Fruit fly (Drosophila melanogaster) Kc167 (cell line): ENCODE measurements around the gene His3.3B.

Experiments
- h ChIP-seq: fragments of >200 bp; optimal IDR thresholded peaks from 3 replicates; lab custom pipeline; 2018; ENCODE audit warnings: missing external identifiers
- insv ChIP-seq: fragments of >200 bp; optimal IDR thresholded peaks from 3 replicates; lab custom pipeline; 2018; ENCODE audit warnings: missing external identifiers

- no peak for TF ChIP-seq insv (lab: Kevin White, UChicago)
- no peak for TF ChIP-seq h
These were observed 43.8 kb upstream of the His3.3B start for dm6 chrX:9200234-9200633.
